Fruit fly (Drosophila melanogaster): Measurements from ENCODE around the gene MEP-1.

Gene MEP-1

DNA sequence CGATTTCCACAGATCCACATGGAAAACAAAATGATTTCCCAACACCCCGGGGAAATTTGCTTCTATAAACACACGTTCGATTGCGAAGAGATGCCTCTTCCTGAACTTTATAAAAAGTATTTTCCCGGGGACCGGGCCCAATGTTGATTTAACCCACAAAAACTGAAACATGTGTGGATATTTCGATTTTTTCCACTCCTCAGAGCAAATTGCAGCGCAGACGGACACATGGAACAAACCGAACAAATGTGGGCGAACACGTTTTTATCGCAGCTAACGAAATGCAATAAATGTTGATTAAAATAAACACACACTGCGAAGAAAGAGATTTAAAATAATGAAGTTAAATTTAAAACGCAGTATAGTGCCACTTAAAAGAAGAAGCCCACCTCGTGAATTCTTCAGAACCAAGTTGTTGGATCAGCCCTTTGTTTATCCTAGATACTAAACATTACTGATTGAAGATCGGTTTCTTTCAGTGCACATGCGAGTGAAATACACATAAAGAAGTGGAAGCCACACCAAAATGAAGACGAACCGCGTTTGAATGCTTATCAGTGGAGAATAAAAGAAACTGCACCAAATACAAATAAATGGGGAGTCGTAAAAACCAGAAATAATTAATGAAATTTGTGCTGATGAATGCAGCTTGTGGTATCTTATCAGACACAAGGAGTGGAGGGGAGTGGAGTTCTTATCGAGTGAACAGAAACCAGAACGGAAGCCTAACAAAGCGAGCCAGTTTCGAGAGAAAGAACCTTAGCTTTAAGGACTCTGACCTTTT is 48.6 kb upstream of the MEP-1 start:
- TF ChIP-seq Sox102F (GFP tag; optimal IDR thresholded peaks at IDR 0.05) (peak; percentile 92), CG6792 (GFP tag; optimal IDR thresholded peaks at IDR 0.05) (peak; percentile 84), CG8632 (GFP tag; optimal IDR thresholded peaks at IDR 0.05) (peak; percentile 73), topi (GFP tag; optimal IDR thresholded peaks at IDR 0.05) (peak; percentile 92), CG31627 (GFP tag; optimal IDR thresholded peaks at IDR 0.05) (peak; percentile 92), CG32006 (GFP tag; optimal IDR thresholded peaks at IDR 0.05) (peak; percentile 78), CG9139 (GFP tag; optimal IDR thresholded peaks at IDR 0.05) (peak; percentile 31), CG15336 (GFP tag; IDR thresholded peaks at IDR 0.05) (peak; percentile 83), Gug (GFP tag; IDR thresholded peaks at IDR 0.05) (peak; percentile 87), Eip93F (GFP tag; optimal IDR thresholded peaks at IDR 0.05) (peak; percentile 95), Ets21C (GFP tag; optimal IDR thresholded peaks at IDR 0.05) (peak; percentile 83), Sox14 (GFP tag; optimal IDR thresholded peaks at IDR 0.05) (peak; percentile 88), Hr39 (GFP tag; optimal IDR thresholded peaks at IDR 0.05) (peak; percentile 93), CG7368 (GFP tag; optimal IDR thresholded peaks at IDR 0.05) (peak; percentile 66), CG3919 (GFP tag; optimal IDR thresholded peaks at IDR 0.05) (peak; percentile 85), CG10631 (GFP tag; optimal IDR thresholded peaks at IDR 0.05) (peak; percentile 66), CG4318 (GFP tag; optimal IDR thresholded peaks at IDR 0.05) (peak; percentile 60), Sox15 (GFP tag; optimal IDR thresholded peaks at IDR 0.05) (peak; percentile 60), Smox (GFP tag; optimal IDR thresholded peaks at IDR 0.05) (peak; percentile 88), pdm3 (GFP tag; optimal IDR thresholded peaks at IDR 0.05) (peak; percentile 81), fd85E (GFP tag; optimal IDR thresholded peaks at IDR 0.05) (no peak), CG10669 (GFP tag; optimal IDR thresholded peaks at IDR 0.05) (peak; percentile 70), CG8119 (GFP tag; IDR thresholded peaks at IDR 0.05) (peak; percentile 70; the same call in 2 of the 3 replicates), net (GFP tag; optimal IDR thresholded peaks at IDR 0.05) (peak; percentile 65), CG11762 (GFP tag; optimal IDR thresholded peaks at IDR 0.05; ENCODE audit: insufficient read depth) (peak; percentile 66), cyc (GFP tag; optimal IDR thresholded peaks at IDR 0.05) (peak; percentile 92), CG8319 (GFP tag; optimal IDR thresholded peaks at IDR 0.05) (peak; percentile 49), ss (GFP tag; optimal IDR thresholded peaks at IDR 0.05) (peak in 1 of 2 experiments; percentile 44), CG16779 (tag; optimal IDR thresholded peaks at IDR 0.05) (peak; percentile 64), Lpt (GFP tag; optimal IDR thresholded peaks at IDR 0.05) (peak; percentile 66), CG6854 (GFP tag; optimal IDR thresholded peaks at IDR 0.05) (peak; percentile 77), CG3032 (tag; optimal IDR thresholded peaks at IDR 0.05) (peak; percentile 73), Eip75B (GFP tag; optimal IDR thresholded peaks at IDR 0.05) (peak; percentile 83), salr (GFP tag; optimal IDR thresholded peaks at IDR 0.05) (peak; percentile 27 to 57), svp (GFP tag) (peak; percentile 95), esn (GFP tag; optimal IDR thresholded peaks at IDR 0.05) (peak; percentile 94), dac (GFP tag; optimal IDR thresholded peaks at IDR 0.05) (peak; percentile 54), CG34406 (GFP tag; optimal IDR thresholded peaks at IDR 0.05) (peak; percentile 69), OdsH (GFP tag; optimal IDR thresholded peaks at IDR 0.05) (peak; percentile 79), spab (GFP tag; optimal IDR thresholded peaks at IDR 0.05) (peak; percentile 57), CG6808 (GFP tag; optimal IDR thresholded peaks at IDR 0.05) (peak; percentile 25), lz (GFP tag; optimal IDR thresholded peaks at IDR 0.05) (peak; percentile 89), fkh (GFP tag; optimal IDR thresholded peaks at IDR 0.05) (peak; percentile 40), acj6 (GFP tag; optimal IDR thresholded peaks at IDR 0.05) (peak; percentile 82), CG6163 (GFP tag; IDR thresholded peaks at IDR 0.05) (peak; percentile 92), CG11902 (GFP tag; optimal IDR thresholded peaks at IDR 0.05) (peak; percentile 67), eg (GFP tag; IDR thresholded peaks at IDR 0.05) (peak; percentile 90), Met (GFP tag; optimal IDR thresholded peaks at IDR 0.05) (peak; percentile 90), CG11294 (GFP tag; IDR thresholded peaks at IDR 0.05) (peak; percentile 77), Hr4 (GFP tag; optimal IDR thresholded peaks at IDR 0.05) (peak; percentile 81)
